Fruit fly (Drosophila melanogaster): ENCODE measurements around the gene Wnt6.

dm6 chr2L:7377402-7377801 is 43.9 kb downstream of the Wnt6 start, which contains the start of gene ninaC:
- TF ChIP-seq insv (optimal IDR thresholded peaks at IDR 0.05), result no peak
- TF ChIP-seq Myc (optimal IDR thresholded peaks at IDR 0.05), result no peak

Measured in Kc167 (cell line).